Worm (Caenorhabditis elegans) whole organism, young adult: ENCODE results near the gene F56A8.5.
A peak's percentile ranks its signal among the peaks of the same experiment; 100 is the strongest.

Experiments
- ceh-91 ChIP-seq: fragments of 200-800 bp; sonication (Bioruptor generic); IDR thresholded peaks from 2 replicates; pipeline ENCODE4 v1.3.6; 2022; ENCODE audit warnings: missing genetic modification reagents, missing genetic modification characterization, missing compliant biosample characterization
- ets-4 ChIP-seq: fragments of 200-800 bp; sonication (Bioruptor generic); optimal IDR thresholded peaks from 2 replicates; lab custom pipeline; 2018; ENCODE audit warnings: mild to moderate bottlenecking, missing genetic modification characterization, missing compliant biosample characterization
- him-1 ChIP-seq: sonication (generic microtip); optimal IDR thresholded peaks from 2 replicates; lab custom pipeline; 2016; ENCODE audit warnings: missing genotype, missing genetic modification reagents, missing genetic modification characterization, missing compliant biosample characterization
- hmg-20 ChIP-seq: fragments of 200-800 bp; sonication (Bioruptor generic); IDR thresholded peaks from 2 replicates; pipeline ENCODE4 v1.3.6; 2022; ENCODE audit warnings: missing genetic modification reagents, missing genetic modification characterization, missing compliant biosample characterization
- snpc-3.4 ChIP-seq: sonication (generic microtip); optimal IDR thresholded peaks from 2 replicates; lab custom pipeline; 2017; ENCODE audit warnings: missing genetic modification characterization, mild to moderate bottlenecking, missing compliant biosample characterization, antibody characterized with exemption, moderate library complexity, missing genotype, missing genetic modification reagents

DNA sequence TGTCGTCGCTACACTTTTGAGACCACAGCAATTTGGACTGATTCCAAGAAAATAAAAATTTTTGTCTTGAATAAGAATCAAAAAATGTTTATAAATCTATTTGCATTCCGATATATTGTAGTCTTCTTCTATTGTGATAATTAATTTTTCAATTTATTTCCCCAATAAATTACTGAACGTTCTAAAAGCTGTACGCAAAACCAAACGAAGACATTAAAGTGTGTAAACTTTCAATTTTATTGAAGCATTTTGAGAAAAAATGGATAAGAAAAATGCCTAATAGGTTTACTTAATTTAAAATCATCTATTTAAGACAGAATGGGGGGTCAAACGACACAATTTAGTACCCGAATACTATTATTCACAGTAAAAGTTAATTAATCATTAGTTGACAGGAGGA lies 36.9 kb downstream of the F56A8.5 start:
- TF ChIP-seq ceh-91: no peak
- TF ChIP-seq him-1 (tag; lab: Kevin White, UChicago): peak; percentile 14
- TF ChIP-seq ets-4 (GFP tag; lab: Kevin White, UChicago): no peak
- no peak for TF ChIP-seq snpc-3.4 (tag; lab: Kevin White, UChicago)
- TF ChIP-seq hmg-20 (GFP tag; lab: Robert Waterston, UW): no peak
